Worm (Caenorhabditis elegans) whole organism, late embryonic: ENCODE measurements around the gene inx-2.
A peak's percentile ranks its signal among the peaks of the same experiment; 100 is the strongest.

Experiments used
- ceh-2 ChIP-seq: sonication (generic microtip); optimal IDR thresholded peaks from 2 replicates; lab custom pipeline; 2016; ENCODE audit warnings: missing genotype, missing genetic modification characterization, missing compliant biosample characterization
- ceh-30 ChIP-seq: fragments of 150-350 bp; optimal IDR thresholded peaks from 2 replicates; lab custom pipeline; 2014; ENCODE audit warnings: missing biosample characterization, missing genetic modification characterization
- fkh-10 ChIP-seq: fragments of 150-350 bp; optimal IDR thresholded peaks from 2 replicates; lab custom pipeline; 2014; ENCODE audit warnings: missing biosample characterization, missing genetic modification reagents, missing genetic modification characterization
- nfya-1 ChIP-seq: sonication (generic microtip); optimal IDR thresholded peaks from 2 replicates; lab custom pipeline; 2017; ENCODE audit warnings: missing genetic modification characterization, mild to moderate bottlenecking, missing compliant biosample characterization, antibody characterized with exemption, moderate library complexity
- nhr-11 ChIP-seq: fragments of 150-350 bp; optimal IDR thresholded peaks from 2 replicates; lab custom pipeline; 2014; ENCODE audit warnings: missing biosample characterization, missing genetic modification characterization
- pha-2 ChIP-seq: sonication (generic microtip); optimal IDR thresholded peaks from 2 replicates; lab custom pipeline; 2017; ENCODE audit warnings: mild to moderate bottlenecking, missing genetic modification characterization, missing compliant biosample characterization
- pha-4 ChIP-seq: fragments of 150-350 bp; optimal IDR thresholded peaks from 2 replicates; lab custom pipeline; 2018; ENCODE audit warnings: missing biosample characterization, missing genetic modification reagents, missing genetic modification characterization
- rnt-1 ChIP-seq: sonication (generic microtip); optimal IDR thresholded peaks from 2 replicates; lab custom pipeline; 2016; ENCODE audit warnings: missing genetic modification characterization, missing compliant biosample characterization
- sox-2 ChIP-seq: fragments of 200-800 bp; sonication (Bioruptor generic); IDR thresholded peaks from 2 replicates; pipeline ENCODE4 v1.3.6; 2022; ENCODE audit warnings: missing genetic modification reagents, missing genetic modification characterization, missing compliant biosample characterization
- sox-4 ChIP-seq: sonication (generic microtip); optimal IDR thresholded peaks from 2 replicates; lab custom pipeline; 2017; ENCODE audit warnings: mild to moderate bottlenecking, missing genetic modification characterization, inconsistent platforms, missing compliant biosample characterization
- tbx-7 ChIP-seq: sonication (generic microtip); optimal IDR thresholded peaks from 2 replicates; lab custom pipeline; 2016; ENCODE audit warnings: missing genotype, missing genetic modification characterization, missing compliant biosample characterization
- unc-42 ChIP-seq: sonication (generic microtip); optimal IDR thresholded peaks from 2 replicates; lab custom pipeline; 2016; ENCODE audit warnings: missing genotype, missing genetic modification characterization, missing compliant biosample characterization

DNA sequence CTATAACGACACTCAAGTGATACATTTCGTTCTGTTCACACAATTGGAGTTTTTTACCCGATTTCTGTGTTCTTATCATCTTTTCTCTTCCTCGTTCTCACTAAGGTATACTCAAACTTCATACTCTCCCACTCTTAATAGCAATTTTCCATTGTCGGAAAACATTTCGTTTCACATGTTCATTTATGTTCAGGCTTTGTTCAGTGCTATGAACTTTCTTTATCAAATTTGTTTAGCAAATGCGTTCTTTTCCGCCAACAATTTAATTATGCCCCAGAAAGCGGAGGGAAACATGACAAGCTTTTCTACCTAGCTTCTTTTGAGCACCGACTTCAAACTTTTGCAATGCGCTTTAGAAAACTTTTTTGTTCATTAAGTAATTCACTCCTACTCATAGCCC is 48.9 kb upstream of the inx-2 start:
- TF ChIP-seq rnt-1 (tag; lab: Kevin White, UChicago) (no peak), pha-4 (tag; lab: Kevin White, UChicago) (no peak), pha-2 (no peak), ceh-2 (no peak), fkh-10 (GFP tag; lab: Kevin White, UChicago) (no peak), tbx-7 (tag; lab: Kevin White, UChicago) (no peak), sox-4 (no peak), sox-2 (GFP tag; lab: Robert Waterston, UW) (no peak), ceh-30 (tag; lab: Kevin White, UChicago) (no peak), nfya-1 (no peak), unc-42 (tag; lab: Kevin White, UChicago) (peak; percentile 71), nhr-11 (no peak)
